Worm (Caenorhabditis elegans) whole organism, L3 larva: ENCODE results near the gene Y59C2A.3.

Source experiments
- R02D3.7 ChIP-seq: fragments of 150-350 bp; optimal IDR thresholded peaks from 2 replicates; lab custom pipeline; 2014; ENCODE audit warnings: missing biosample characterization, missing genetic modification characterization
- aly-2 ChIP-seq: fragments of 150-350 bp; optimal IDR thresholded peaks from 2 replicates; lab custom pipeline; 2014; ENCODE audit warnings: missing biosample characterization, missing genetic modification characterization
- elt-1 ChIP-seq: fragments of 150-350 bp; optimal IDR thresholded peaks from 2 replicates; lab custom pipeline; 2014; ENCODE audit warnings: missing biosample characterization, missing genetic modification characterization
- elt-3 ChIP-seq, 3 experiments: fragments of 150-350 bp in 1 of 3; sonication (generic microtip) in 2 of 3; optimal IDR thresholded peaks; 2 replicates in 2 of 3; 4 replicates in 1 of 3; lab custom pipeline; 2014 to 2017; ENCODE audit warnings: missing biosample characterization in 3 of 3, missing genetic modification characterization in 3 of 3
- fkh-10 ChIP-seq: sonication (generic microtip); optimal IDR thresholded peaks from 2 replicates; lab custom pipeline; 2017; ENCODE audit warnings: missing biosample characterization, missing genetic modification reagents, missing genetic modification characterization
- mdl-1 ChIP-seq: fragments of 150-350 bp; optimal IDR thresholded peaks from 2 replicates; lab custom pipeline; 2014; ENCODE audit warnings: missing biosample characterization, missing genetic modification characterization
- nhr-11 ChIP-seq: fragments of 150-350 bp; optimal IDR thresholded peaks from 2 replicates; lab custom pipeline; 2014; ENCODE audit warnings: missing biosample characterization, missing genetic modification characterization
- nhr-237 ChIP-seq: fragments of 150-350 bp; optimal IDR thresholded peaks from 2 replicates; lab custom pipeline; 2014; ENCODE audit warnings: missing biosample characterization, missing genetic modification characterization
- nhr-25 ChIP-seq: sonication (generic microtip); optimal IDR thresholded peaks from 2 replicates; lab custom pipeline; 2017; ENCODE audit warnings: missing biosample characterization, missing genetic modification characterization
- nhr-77 ChIP-seq: fragments of 150-350 bp; optimal IDR thresholded peaks from 2 replicates; lab custom pipeline; 2014; ENCODE audit warnings: missing biosample characterization, missing genetic modification characterization
- pqm-1 ChIP-seq: fragments of 150-350 bp; optimal IDR thresholded peaks from 2 replicates; lab custom pipeline; 2017; ENCODE audit warnings: missing biosample characterization, missing genetic modification characterization, inconsistent platforms
- snpc-4 ChIP-seq: fragments of 150-350 bp; optimal IDR thresholded peaks from 2 replicates; lab custom pipeline; 2014; ENCODE audit warnings: missing biosample characterization, missing genetic modification characterization
- unc-39 ChIP-seq: sonication (generic microtip); optimal IDR thresholded peaks from 4 replicates; lab custom pipeline; 2017; ENCODE audit warnings: missing biosample characterization, missing genetic modification characterization

DNA sequence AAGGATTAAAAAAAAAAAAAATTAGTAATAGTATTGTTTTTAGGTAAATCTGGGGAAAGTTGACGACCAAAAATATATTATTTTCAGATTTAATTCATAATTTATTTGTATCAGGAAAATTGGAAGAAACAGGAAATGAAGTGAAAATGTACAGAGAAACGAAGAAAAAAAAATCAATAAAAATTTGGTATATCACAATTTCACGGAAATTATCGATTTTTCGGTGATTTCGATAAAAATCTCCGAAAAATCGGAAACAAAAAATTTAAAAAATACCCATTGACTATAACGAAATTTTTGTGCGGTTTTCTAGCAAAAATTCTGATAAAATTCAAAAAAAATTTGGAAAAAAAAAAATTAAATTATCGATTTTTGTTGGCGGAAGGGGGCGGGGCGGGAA lies 27.5 kb downstream of the Y59C2A.3 start:
- no peak for TF ChIP-seq mdl-1 (tag; lab: Kevin White, UChicago)
- no peak for TF ChIP-seq snpc-4
- no peak for TF ChIP-seq nhr-77 (tag; lab: Kevin White, UChicago)
- TF ChIP-seq elt-3 (tag; optimal IDR thresholded peaks at IDR 0.05; lab: Kevin White, UChicago), result no peak
- no peak for TF ChIP-seq aly-2 (tag; lab: Kevin White, UChicago)
- no peak for TF ChIP-seq pqm-1 (tag; lab: Kevin White, UChicago)
- no peak for TF ChIP-seq unc-39
- TF ChIP-seq nhr-237 (tag; lab: Kevin White, UChicago), result no peak
- no peak for TF ChIP-seq R02D3.7 (tag; lab: Kevin White, UChicago)
- TF ChIP-seq elt-1, result no peak
- TF ChIP-seq fkh-10 (GFP tag; lab: Kevin White, UChicago), result no peak
- TF ChIP-seq nhr-11 (tag; lab: Kevin White, UChicago), result no peak
- TF ChIP-seq nhr-25 (tag; lab: Kevin White, UChicago), result no peak
